Worm (Caenorhabditis elegans) whole organism, mixed stage, embryonic: ENCODE measurements around the gene ceh-20.

ENCODE experiments used
- M03D4.4 ChIP-seq: sonication (generic microtip); optimal IDR thresholded peaks from 2 replicates; lab custom pipeline; 2017; ENCODE audit warnings: mild to moderate bottlenecking, missing genetic modification characterization, missing compliant biosample characterization
- bed-3 ChIP-seq: fragments of 200-800 bp; sonication (Bioruptor generic); optimal IDR thresholded peaks from 3 replicates; lab custom pipeline; 2018; ENCODE audit warnings: mild to moderate bottlenecking, missing genetic modification characterization, moderate library complexity, missing compliant biosample characterization
- ceh-43 ChIP-seq: fragments of 200-800 bp; sonication (Bioruptor generic); optimal IDR thresholded peaks from 2 replicates; lab custom pipeline; 2018; ENCODE audit warnings: mild to moderate bottlenecking, missing genetic modification characterization, moderate library complexity, missing compliant biosample characterization
- elt-1 ChIP-seq: sonication (generic microtip); optimal IDR thresholded peaks from 2 replicates; lab custom pipeline; 2017; ENCODE audit warnings: missing genetic modification characterization, mild to moderate bottlenecking, missing compliant biosample characterization, antibody characterized with exemption, moderate library complexity, borderline replicate concordance; ENCODE audit not compliant: insufficient read depth
- lin-13 ChIP-seq: fragments of 150-350 bp; optimal IDR thresholded peaks from 2 replicates; lab custom pipeline; 2014; ENCODE audit warnings: missing biosample characterization, missing genetic modification characterization
- lsy-2 ChIP-seq: fragments of 150-350 bp; optimal IDR thresholded peaks from 2 replicates; lab custom pipeline; 2014; ENCODE audit warnings: missing biosample characterization, missing genetic modification characterization
- nhr-12 ChIP-seq: fragments of 150-350 bp; optimal IDR thresholded peaks from 2 replicates; lab custom pipeline; 2014; ENCODE audit warnings: missing biosample characterization, missing genetic modification characterization
- unc-62 ChIP-seq: fragments of 150-350 bp; optimal IDR thresholded peaks from 2 replicates; lab custom pipeline; 2014; ENCODE audit warnings: missing biosample characterization, missing genetic modification reagents, missing genetic modification characterization

DNA sequence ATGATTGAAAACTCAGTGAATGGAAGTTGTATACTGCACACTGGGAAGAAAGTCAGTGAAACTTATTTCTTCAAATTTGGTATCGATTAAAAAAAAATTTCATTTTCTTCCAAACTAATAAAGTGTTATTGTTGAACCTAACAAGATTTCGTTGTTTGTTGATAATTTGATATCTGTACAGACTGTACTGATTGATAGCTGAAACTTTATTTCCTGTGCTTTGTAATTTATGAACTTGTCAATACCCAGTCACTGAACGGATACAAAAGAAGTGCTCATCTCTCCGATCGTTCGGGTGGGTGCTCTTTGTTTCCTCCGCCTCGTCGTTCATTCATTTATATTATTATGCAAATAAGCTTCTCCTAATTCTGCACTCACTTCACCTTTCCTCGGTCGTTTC, 10.6 kb upstream of the ceh-20 start, which contains the start of gene F31E3.12:
- TF ChIP-seq elt-1 (tag; lab: Kevin White, UChicago) = no peak
- TF ChIP-seq bed-3 (GFP tag; lab: Kevin White, UChicago) = no peak
- no peak for TF ChIP-seq M03D4.4 (tag; lab: Kevin White, UChicago)
- no peak for TF ChIP-seq unc-62 (GFP tag; lab: Kevin White, UChicago)
- no peak for TF ChIP-seq lsy-2 (tag; lab: Kevin White, UChicago)
- TF ChIP-seq lin-13 = no peak
- no peak for TF ChIP-seq ceh-43
- no peak for TF ChIP-seq nhr-12 (tag; lab: Kevin White, UChicago)
